Worm (Caenorhabditis elegans) whole organism, L4 larva: ENCODE results near the gene C04E6.8.
A peak's percentile ranks its signal among the peaks of the same experiment; 100 is the strongest.

Source experiments
- D1046.2 ChIP-seq: fragments of 200-800 bp; sonication (Bioruptor generic); IDR thresholded peaks from 2 replicates; pipeline ENCODE4 v1.3.6; 2022; ENCODE audit warnings: missing genetic modification characterization, missing compliant biosample characterization
- F37D6.2 ChIP-seq: sonication (generic microtip); optimal IDR thresholded peaks from 2 replicates; lab custom pipeline; 2016; ENCODE audit warnings: mild to moderate bottlenecking, missing genetic modification characterization, missing compliant biosample characterization
- F44E2.7 ChIP-seq: fragments of 200-800 bp; sonication (Bioruptor generic); IDR thresholded peaks from 2 replicates; pipeline ENCODE4 v2.1.2; 2022; ENCODE audit warnings: missing genetic modification characterization, missing compliant biosample characterization
- T26A8.4 ChIP-seq: fragments of 200-800 bp; sonication (Bioruptor generic); IDR thresholded peaks from 2 replicates; pipeline ENCODE4 v1.3.6; 2022; ENCODE audit warnings: missing genetic modification characterization, missing compliant biosample characterization
- Y48G9A.11 ChIP-seq: fragments of 200-800 bp; sonication (Bioruptor generic); IDR thresholded peaks from 2 replicates; pipeline ENCODE4 v1.3.6; 2022; ENCODE audit warnings: missing genetic modification reagents, missing genetic modification characterization, missing compliant biosample characterization
- Y5F2A.4 ChIP-seq: fragments of 200-800 bp; sonication (Bioruptor generic); optimal IDR thresholded peaks from 2 replicates; lab custom pipeline; 2018; ENCODE audit warnings: mild to moderate bottlenecking, missing genetic modification characterization, missing compliant biosample characterization
- ama-1 ChIP-seq: fragments of 150-350 bp; optimal IDR thresholded peaks from 2 replicates; lab custom pipeline; 2014; ENCODE audit warnings: inconsistent platforms, mixed read lengths
- ceh-28 ChIP-seq: fragments of 150-350 bp; optimal IDR thresholded peaks from 2 replicates; lab custom pipeline; 2014; ENCODE audit warnings: missing biosample characterization, missing genetic modification reagents, missing genetic modification characterization
- ctbp-1 ChIP-seq: fragments of 200-800 bp; sonication (Bioruptor generic); IDR thresholded peaks from 2 replicates; pipeline ENCODE4 v1.3.6; 2022; ENCODE audit warnings: missing genetic modification reagents, missing genetic modification characterization, missing compliant biosample characterization
- daf-12 ChIP-seq: fragments of 150-350 bp; optimal IDR thresholded peaks from 2 replicates; lab custom pipeline; 2014; ENCODE audit warnings: missing biosample characterization, missing genetic modification reagents, missing genetic modification characterization
- daf-16 ChIP-seq, 3 experiments: sonication (generic microtip); optimal IDR thresholded peaks; 2 replicates each; lab custom pipeline; 2016 to 2017; ENCODE audit warnings: missing genetic modification characterization in 3 of 3, missing genetic modification reagents in 3 of 3, mild to moderate bottlenecking in 2 of 3, missing compliant biosample characterization in 2 of 3, missing biosample characterization in 1 of 3, moderate library complexity in 1 of 3
- daf-8 ChIP-seq: fragments of 200-800 bp; sonication (Bioruptor generic); IDR thresholded peaks from 2 replicates; pipeline ENCODE4 v1.3.6; 2022; ENCODE audit warnings: missing genetic modification characterization, missing compliant biosample characterization
- dmd-6 ChIP-seq: fragments of 200-800 bp; sonication (Bioruptor generic); IDR thresholded peaks from 2 replicates; pipeline ENCODE4 v1.3.6; 2022; ENCODE audit warnings: missing genetic modification reagents, missing genetic modification characterization, missing compliant biosample characterization
- egl-43 ChIP-seq: fragments of 200-800 bp; sonication (Bioruptor generic); IDR thresholded peaks from 2 replicates; pipeline ENCODE4 v1.3.6; 2022; ENCODE audit warnings: missing genetic modification reagents, missing genetic modification characterization, missing compliant biosample characterization
- gei-8 ChIP-seq: fragments of 200-800 bp; sonication (Bioruptor generic); optimal IDR thresholded peaks from 2 replicates; lab custom pipeline; 2018; ENCODE audit warnings: mild to moderate bottlenecking, missing genetic modification characterization, missing compliant biosample characterization
- hif-1 ChIP-seq, 2 experiments: sonication (generic microtip); optimal IDR thresholded peaks; 2 replicates each; lab custom pipeline; 2016 to 2017; ENCODE audit warnings: missing compliant biosample characterization in 2 of 2, missing genetic modification characterization in 2 of 2, missing genetic modification reagents in 2 of 2, missing genotype in 2 of 2, mild to moderate bottlenecking in 1 of 2
- hlh-11 ChIP-seq: fragments of 200-800 bp; sonication (Bioruptor generic); optimal IDR thresholded peaks from 2 replicates; lab custom pipeline; 2018; ENCODE audit warnings: mild to moderate bottlenecking, missing genetic modification characterization, missing compliant biosample characterization
- hmg-1.1 ChIP-seq: fragments of 200-800 bp; sonication (Bioruptor generic); IDR thresholded peaks from 2 replicates; pipeline ENCODE4 v1.3.6; 2022; ENCODE audit warnings: missing genetic modification reagents, missing genetic modification characterization, missing compliant biosample characterization
- lin-15B ChIP-seq: fragments of 150-350 bp; sonication (generic microtip); optimal IDR thresholded peaks from 3 replicates; lab custom pipeline; 2014; ENCODE audit warnings: missing biosample characterization, missing genetic modification characterization
- lin-29 ChIP-seq: fragments of 200-800 bp; sonication (Bioruptor generic); IDR thresholded peaks from 2 replicates; pipeline ENCODE4 v1.3.6; 2022; ENCODE audit warnings: missing genetic modification reagents, missing genetic modification characterization, missing compliant biosample characterization
- lin-38 ChIP-seq: fragments of 200-800 bp; sonication (Bioruptor generic); IDR thresholded peaks from 2 replicates; pipeline ENCODE4 v1.3.6; 2022; ENCODE audit warnings: missing genetic modification reagents, missing genetic modification characterization, missing compliant biosample characterization
- madf-5 ChIP-seq, 2 experiments: fragments of 200-800 bp; sonication (Bioruptor generic); IDR thresholded peaks; 2 replicates each; pipeline ENCODE4 v1.3.6; 2022; ENCODE audit warnings: missing compliant biosample characterization in 2 of 2, missing genetic modification characterization in 2 of 2
- mdt-29 ChIP-seq: fragments of 200-800 bp; sonication (Bioruptor generic); IDR thresholded peaks from 2 replicates; pipeline ENCODE4 v1.3.6; 2022; ENCODE audit warnings: missing genetic modification reagents, missing genetic modification characterization, missing compliant biosample characterization
- mep-1 ChIP-seq: fragments of 150-350 bp; sonication (generic microtip); optimal IDR thresholded peaks from 3 replicates; lab custom pipeline; 2014; ENCODE audit warnings: missing biosample characterization, missing genetic modification characterization
- mxl-3 ChIP-seq: fragments of 200-800 bp; sonication (Bioruptor generic); optimal IDR thresholded peaks from 2 replicates; lab custom pipeline; 2018; ENCODE audit warnings: mild to moderate bottlenecking, missing genetic modification characterization, missing compliant biosample characterization
- nhr-102 ChIP-seq: sonication (generic microtip); optimal IDR thresholded peaks from 2 replicates; lab custom pipeline; 2016; ENCODE audit warnings: mild to moderate bottlenecking, missing genetic modification characterization, moderate library complexity, missing compliant biosample characterization
- nhr-111 ChIP-seq: fragments of 200-800 bp; sonication (Bioruptor generic); optimal IDR thresholded peaks from 2 replicates; lab custom pipeline; 2018; ENCODE audit warnings: mild to moderate bottlenecking, missing genetic modification characterization, missing compliant biosample characterization
- nhr-41 ChIP-seq: fragments of 200-800 bp; sonication (Bioruptor generic); IDR thresholded peaks from 2 replicates; pipeline ENCODE4 v1.3.6; 2022; ENCODE audit warnings: missing genetic modification reagents, missing genetic modification characterization, missing compliant biosample characterization
- nhr-42 ChIP-seq: fragments of 200-800 bp; sonication (Bioruptor generic); IDR thresholded peaks from 2 replicates; pipeline ENCODE4 v1.3.6; 2022; ENCODE audit warnings: missing genetic modification characterization, missing compliant biosample characterization
- pha-4 ChIP-seq, 2 experiments: fragments of 150-350 bp in 1 of 2; fragments of 200-800 bp in 1 of 2; sonication (Bioruptor generic) in 1 of 2; IDR thresholded peaks in 1 of 2; optimal IDR thresholded peaks in 1 of 2; 2 replicates each; pipeline versions ENCODE4 v1.3.6 to Lab custom; 2014 to 2022; ENCODE audit warnings: missing genetic modification characterization in 2 of 2, missing genetic modification reagents in 2 of 2, missing biosample characterization in 1 of 2, missing compliant biosample characterization in 1 of 2
- set-16 ChIP-seq: fragments of 200-800 bp; sonication (Bioruptor generic); IDR thresholded peaks from 2 replicates; pipeline ENCODE4 v1.3.6; 2022; ENCODE audit warnings: missing genetic modification reagents, missing genetic modification characterization, missing compliant biosample characterization
- spr-1 ChIP-seq: sonication (generic microtip); optimal IDR thresholded peaks from 2 replicates; lab custom pipeline; 2016; ENCODE audit warnings: mild to moderate bottlenecking, missing genetic modification characterization, missing compliant biosample characterization
- spr-3 ChIP-seq: fragments of 200-800 bp; sonication (Bioruptor generic); optimal IDR thresholded peaks from 2 replicates; lab custom pipeline; 2018; ENCODE audit warnings: mild to moderate bottlenecking, missing genetic modification characterization, missing compliant biosample characterization
- unc-62 ChIP-seq, 3 experiments: fragments of 150-350 bp in 1 of 3; sonication (generic microtip); optimal IDR thresholded peaks in 2 of 3; peaks in 1 of 3; 1 replicate in 1 of 3; 2 replicates in 2 of 3; lab custom pipeline; 2014 to 2017; ENCODE audit warnings: missing biosample characterization in 3 of 3, missing genetic modification characterization in 3 of 3, missing genetic modification reagents in 3 of 3, missing genotype in 1 of 3
- zfp-3 ChIP-seq: fragments of 200-800 bp; sonication (Bioruptor generic); conservative IDR thresholded peaks from 2 replicates; pipeline ENCODE4 v1.3.6; 2022; ENCODE audit warnings: missing genetic modification reagents, missing genetic modification characterization, missing compliant biosample characterization

C04E6.8 gene

DNA sequence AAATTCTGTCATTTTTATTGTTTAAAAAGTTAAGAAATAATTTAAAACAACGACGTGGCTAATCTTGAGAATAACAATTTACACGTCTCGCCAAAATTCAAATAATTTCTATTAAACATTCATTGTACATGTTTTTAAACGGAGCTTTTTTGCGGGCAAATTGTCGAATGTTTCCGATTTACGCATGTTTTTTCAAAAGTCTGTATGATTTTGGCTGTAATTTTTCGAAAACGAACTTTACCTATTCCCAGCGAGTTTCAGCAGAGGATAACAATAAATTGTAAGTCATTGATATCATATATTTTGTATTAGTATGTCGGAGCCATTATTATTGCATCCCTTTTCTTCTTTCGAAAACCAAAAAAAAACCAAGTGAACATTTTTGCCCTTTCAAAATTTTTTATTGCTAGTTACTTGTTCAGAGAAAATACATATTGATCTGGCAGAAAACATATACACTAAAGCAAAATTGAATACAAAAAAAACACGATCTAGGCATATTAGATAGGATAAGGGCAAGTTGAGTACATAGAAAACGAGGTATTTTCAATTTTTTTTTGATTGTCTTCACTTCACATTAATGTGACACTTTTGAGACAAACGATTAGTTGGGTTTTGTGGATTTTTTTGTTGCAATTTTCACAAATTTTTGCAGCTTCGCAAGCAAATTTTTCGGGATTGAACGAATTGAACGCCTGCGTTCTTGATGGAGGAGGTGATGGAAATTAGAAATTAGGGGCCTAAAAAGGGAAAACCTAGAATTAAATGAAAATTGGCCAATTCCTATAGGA is 44.9 kb downstream of the C04E6.8 start, which contains the start of gene F26F12.2 (continued):
- TF ChIP-seq zfp-3 = no peak
- TF ChIP-seq spr-1 (tag; lab: Kevin White, UChicago) = peak; percentile 6

- TF ChIP-seq unc-62 (GFP tag; optimal IDR thresholded peaks at IDR 0.05 in 1 of 2; lab: Kevin White, UChicago) (peak in 1 of 2 experiments; percentile 32), unc-62 (tag; optimal IDR thresholded peaks at IDR 0.05; lab: Kevin White, UChicago) (no peak), ceh-28 (no peak), F44E2.7 (GFP tag; lab: Robert Waterston, UW) (no peak), F37D6.2 (tag; lab: Kevin White, UChicago) (no peak), nhr-102 (no peak), daf-12 (tag; lab: Kevin White, UChicago) (no peak), spr-3 (GFP tag; lab: Kevin White, UChicago) (no peak), hmg-1.1 (GFP tag; lab: Robert Waterston, UW) (no peak), ama-1 (lab: Kevin White, UChicago) (peak; percentile 75), Y5F2A.4 (no peak), lin-15B (tag; lab: Kevin White, UChicago) (no peak), hif-1 (tag; optimal IDR thresholded peaks at IDR 0.05; lab: Kevin White, UChicago) (no peak), nhr-41 (GFP tag; lab: Robert Waterston, UW) (no peak)
Measured at ce11 chrV:5836616-5836982, 47.0 kb downstream of the C04E6.8 start, which contains the start of gene col-140. col-140 (minus strand) TSS chrV:5836834.

- TF ChIP-seq lin-29 (GFP tag; lab: Robert Waterston, UW) (0 out of 2 replicates have a peak, but pooled peaks have one; percentile 7), spr-3 (GFP tag; lab: Kevin White, UChicago) (peak; percentile 1), daf-16 (GFP tag; optimal IDR thresholded peaks at IDR 0.05; lab: Kevin White, UChicago) (no peak), daf-16 (tag; optimal IDR thresholded peaks at IDR 0.05; lab: Kevin White, UChicago) (no peak), pha-4 (GFP tag; IDR thresholded peaks at IDR 0.05; lab: Robert Waterston, UW) (0 out of 2 replicates have a peak, but pooled peaks have one; percentile 10), pha-4 (tag; optimal IDR thresholded peaks at IDR 0.05; lab: Kevin White, UChicago) (no peak), daf-8 (GFP tag; lab: Robert Waterston, UW) (no peak), T26A8.4 (GFP tag; lab: Robert Waterston, UW) (peak; percentile 41; the same call in 1 of the 2 replicates), nhr-42 (GFP tag; lab: Robert Waterston, UW) (no peak), lin-38 (GFP tag; lab: Robert Waterston, UW) (peak; percentile 28; the same call in 1 of the 2 replicates), mxl-3 (peak; percentile 43), mdt-29 (0 out of 2 replicates have a peak, but pooled peaks have one; percentile 5), hlh-11 (tag; lab: Kevin White, UChicago) (peak; percentile 43), mep-1 (tag; lab: Kevin White, UChicago) (no peak), gei-8 (peak; percentile 17), nhr-111 (GFP tag; lab: Kevin White, UChicago) (no peak), dmd-6 (GFP tag; lab: Robert Waterston, UW) (peak; percentile 26; the same call in 1 of the 2 replicates), D1046.2 (GFP tag; lab: Robert Waterston, UW) (peak; percentile 42; the same call in 1 of the 2 replicates), set-16 (peak; percentile 99), Y48G9A.11 (GFP tag; lab: Robert Waterston, UW) (0 out of 2 replicates have a peak, but pooled peaks have one; percentile 23), egl-43 (GFP tag; lab: Robert Waterston, UW) (0 out of 2 replicates have a peak, but pooled peaks have one; percentile 41), madf-5 (GFP tag; IDR thresholded peaks at IDR 0.05; lab: Robert Waterston, UW) (peak in 1 of 2 experiments; percentile 50; a peak in 1 of 4 replicates), ctbp-1 (GFP tag; lab: Robert Waterston, UW) (peak; percentile 78)
Measured at ce11 chrV:5835979-5836615, 47.5 kb downstream of the C04E6.8 start.
